Fruit fly (Drosophila melanogaster) whole organism, embryonic: ENCODE data around the gene amon.

Experiments used
- Abd-B ChIP-seq: fragments of 200-800 bp; sonication (Bioruptor generic); optimal IDR thresholded peaks from 2 replicates; lab custom pipeline; 2018; ENCODE audit warnings: missing biosample characterization, mild to moderate bottlenecking, missing genetic modification characterization, moderate library complexity
- Atf-2 ChIP-seq: fragments of 200-800 bp; sonication (Bioruptor generic); optimal IDR thresholded peaks from 2 replicates; lab custom pipeline; 2016; ENCODE audit warnings: missing biosample characterization, missing genetic modification characterization
- Bteb2 ChIP-seq: fragments of 200-800 bp; sonication (Bioruptor generic); optimal IDR thresholded peaks from 2 replicates; lab custom pipeline; 2016; ENCODE audit warnings: missing biosample characterization, missing genetic modification characterization
- CG10321 ChIP-seq: fragments of 200-800 bp; sonication (Bioruptor generic); IDR thresholded peaks from 2 replicates; pipeline ENCODE4 v1.3.6; 2022; ENCODE audit warnings: missing biosample characterization, missing genetic modification characterization
- CG10366 ChIP-seq: fragments of 200-800 bp; sonication (Bioruptor generic); IDR thresholded peaks from 2 replicates; pipeline ENCODE4 v1.3.6; 2022; ENCODE audit warnings: missing biosample characterization, missing genetic modification characterization
- CG12219 ChIP-seq: fragments of 200-800 bp; sonication (Bioruptor generic); optimal IDR thresholded peaks from 3 replicates; lab custom pipeline; 2018; ENCODE audit warnings: missing biosample characterization, mild to moderate bottlenecking, missing genetic modification characterization
- CG12744 ChIP-seq: fragments of 200-800 bp; sonication (Bioruptor generic); optimal IDR thresholded peaks from 2 replicates; lab custom pipeline; 2016; ENCODE audit warnings: missing biosample characterization, missing genetic modification characterization
- CG13287 ChIP-seq: fragments of 200-800 bp; sonication (Bioruptor generic); IDR thresholded peaks from 2 replicates; pipeline ENCODE4 v1.3.6; 2022; ENCODE audit warnings: missing biosample characterization, missing genetic modification characterization; ENCODE audit not compliant: partially characterized antibody
- CG13894 ChIP-seq: fragments of 200-800 bp; sonication (Bioruptor generic); optimal IDR thresholded peaks from 3 replicates; lab custom pipeline; 2018; ENCODE audit warnings: missing biosample characterization, mild to moderate bottlenecking, missing genetic modification characterization, moderate library complexity
- CG15011 ChIP-seq: fragments of 200-800 bp; sonication (Bioruptor generic); optimal IDR thresholded peaks from 3 replicates; lab custom pipeline; 2018; ENCODE audit warnings: missing biosample characterization, mild to moderate bottlenecking, missing genetic modification characterization
- CG18262 ChIP-seq: fragments of 200-800 bp; optimal IDR thresholded peaks from 3 replicates; lab custom pipeline; 2019; ENCODE audit warnings: missing biosample characterization, mild to moderate bottlenecking, missing genetic modification characterization, moderate library complexity
- CG2199 ChIP-seq: fragments of 200-800 bp; sonication (Bioruptor generic); IDR thresholded peaks from 3 replicates; pipeline ENCODE4 v1.3.6; 2022; ENCODE audit warnings: missing biosample characterization, missing genetic modification characterization
- CG32772 ChIP-seq: fragments of 200-800 bp; sonication (Bioruptor generic); IDR thresholded peaks from 2 replicates; pipeline ENCODE4 v1.3.6; 2022; ENCODE audit warnings: missing biosample characterization, missing genetic modification characterization
- CG5953 ChIP-seq: fragments of 200-800 bp; sonication (Bioruptor generic); IDR thresholded peaks from 2 replicates; pipeline ENCODE4 v1.3.6; 2022; ENCODE audit warnings: missing biosample characterization, missing genetic modification characterization
- CG6175 ChIP-seq: fragments of 200-800 bp; sonication (Bioruptor generic); IDR thresholded peaks from 3 replicates; pipeline ENCODE4 v1.3.6; 2022; ENCODE audit warnings: missing biosample characterization, missing genetic modification characterization
- CG6254 ChIP-seq: fragments of 200-800 bp; sonication (Bioruptor generic); optimal IDR thresholded peaks from 3 replicates; lab custom pipeline; 2017; ENCODE audit warnings: mild to moderate bottlenecking, missing biosample characterization, missing genetic modification reagents, missing genetic modification characterization
- CG8290 ChIP-seq, 3 experiments: fragments of 200-800 bp; sonication (Bioruptor generic); optimal IDR thresholded peaks; 2 replicates each; lab custom pipeline; 2016 to 2019; ENCODE audit warnings: missing biosample characterization in 3 of 3, missing genetic modification characterization in 3 of 3, mild to moderate bottlenecking in 2 of 3, moderate library complexity in 1 of 3
- CG8388 ChIP-seq: fragments of 200-800 bp; sonication (Bioruptor generic); optimal IDR thresholded peaks from 2 replicates; lab custom pipeline; 2019; ENCODE audit warnings: missing biosample characterization, mild to moderate bottlenecking, missing genetic modification characterization, moderate library complexity
- CG9932 ChIP-seq: fragments of 200-800 bp; sonication (Bioruptor generic); IDR thresholded peaks from 2 replicates; pipeline ENCODE4 v1.3.6; 2022; ENCODE audit warnings: missing biosample characterization, missing genetic modification characterization
- CHES-1-like ChIP-seq: fragments of 200-800 bp; sonication (Bioruptor generic); optimal IDR thresholded peaks from 2 replicates; lab custom pipeline; 2016; ENCODE audit warnings: missing biosample characterization, missing genetic modification characterization
- H2.0 ChIP-seq: fragments of 200-800 bp; sonication (Bioruptor generic); IDR thresholded peaks from 2 replicates; pipeline ENCODE4 v1.3.6; 2022; ENCODE audit warnings: missing biosample characterization, missing genetic modification characterization
- Hmr ChIP-seq: fragments of 200-800 bp; sonication (Bioruptor generic); optimal IDR thresholded peaks from 3 replicates; lab custom pipeline; 2017; ENCODE audit warnings: mild to moderate bottlenecking, missing biosample characterization, missing genetic modification reagents, missing genetic modification characterization
- Med ChIP-seq: fragments of 200-800 bp; sonication (Bioruptor generic); peaks from one replicate; lab custom pipeline; 2016; ENCODE audit warnings: missing biosample characterization, missing genetic modification characterization, mild to moderate bottlenecking, inconsistent platforms, moderate library complexity
- Nf-YA ChIP-seq: fragments of 200-800 bp; sonication (Bioruptor generic); IDR thresholded peaks from 2 replicates; pipeline ENCODE4 v1.3.6; 2022; ENCODE audit warnings: missing biosample characterization, missing genetic modification characterization
- NfI ChIP-seq: fragments of 200-800 bp; sonication (Bioruptor generic); optimal IDR thresholded peaks from 3 replicates; lab custom pipeline; 2018; ENCODE audit warnings: missing biosample characterization, mild to moderate bottlenecking, missing genetic modification characterization, moderate library complexity
- Oli ChIP-seq: fragments of 200-800 bp; sonication (Bioruptor generic); optimal IDR thresholded peaks from 2 replicates; lab custom pipeline; 2018; ENCODE audit warnings: missing biosample characterization, mild to moderate bottlenecking, missing genetic modification characterization, moderate library complexity
- Optix ChIP-seq: fragments of 200-800 bp; sonication (Bioruptor generic); IDR thresholded peaks from 3 replicates; pipeline ENCODE4 v1.3.6; 2022; ENCODE audit warnings: missing biosample characterization, missing genetic modification characterization
- Ssrp ChIP-seq: fragments of 200-800 bp; sonication (Bioruptor generic); optimal IDR thresholded peaks from 2 replicates; lab custom pipeline; 2018; ENCODE audit warnings: missing biosample characterization, mild to moderate bottlenecking, missing genetic modification characterization, moderate library complexity
- cato ChIP-seq: fragments of 200-800 bp; sonication (Bioruptor generic); optimal IDR thresholded peaks from 2 replicates; lab custom pipeline; 2016; ENCODE audit warnings: missing biosample characterization, missing genetic modification characterization, borderline replicate concordance
- chinmo ChIP-seq: fragments of 200-800 bp; sonication (Bioruptor generic); IDR thresholded peaks from 4 replicates; pipeline ENCODE4 v1.3.6; 2022; ENCODE audit warnings: missing biosample characterization, missing genetic modification characterization; ENCODE audit not compliant: partially characterized antibody
- chm ChIP-seq: fragments of 200-800 bp; sonication (Bioruptor generic); IDR thresholded peaks from 2 replicates; pipeline ENCODE4 v1.3.6; 2022; ENCODE audit warnings: missing biosample characterization, missing genetic modification characterization
- ci ChIP-seq: fragments of 200-800 bp; sonication (Bioruptor generic); IDR thresholded peaks from 3 replicates; pipeline ENCODE4 v1.3.6; 2022; ENCODE audit warnings: missing biosample characterization, missing genetic modification characterization
- crol ChIP-seq: fragments of 200-800 bp; sonication (Bioruptor generic); IDR thresholded peaks from 2 replicates; pipeline ENCODE4 v1.3.6; 2022; ENCODE audit warnings: missing biosample characterization, missing genetic modification characterization
- eve ChIP-seq, 2 experiments: fragments of >200 bp; optimal IDR thresholded peaks; 2 replicates each; lab custom pipeline; 2017; ENCODE audit warnings: missing biosample characterization in 2 of 2, missing genetic modification characterization in 2 of 2
- gcm ChIP-seq: fragments of 200-800 bp; sonication (Bioruptor generic); optimal IDR thresholded peaks from 2 replicates; lab custom pipeline; 2019; ENCODE audit warnings: missing biosample characterization, mild to moderate bottlenecking, missing genetic modification characterization, moderate library complexity
- kah ChIP-seq: fragments of 200-800 bp; sonication (Bioruptor generic); optimal IDR thresholded peaks from 2 replicates; lab custom pipeline; 2018; ENCODE audit warnings: missing biosample characterization, mild to moderate bottlenecking, missing genetic modification characterization
- lmd ChIP-seq: fragments of 200-800 bp; sonication (Bioruptor generic); IDR thresholded peaks from 2 replicates; pipeline ENCODE4 v1.3.6; 2022; ENCODE audit warnings: missing biosample characterization, missing genetic modification characterization
- mam ChIP-seq: fragments of 200-800 bp; sonication (Bioruptor generic); optimal IDR thresholded peaks from 3 replicates; lab custom pipeline; 2016; ENCODE audit warnings: missing biosample characterization, missing genetic modification characterization
- oc ChIP-seq: fragments of 200-800 bp; sonication (Bioruptor generic); optimal IDR thresholded peaks from 2 replicates; lab custom pipeline; 2018; ENCODE audit warnings: missing biosample characterization, mild to moderate bottlenecking, missing genetic modification characterization, moderate library complexity
- onecut ChIP-seq: fragments of 200-800 bp; sonication (Bioruptor generic); IDR thresholded peaks from 2 replicates; pipeline ENCODE4 v1.3.6; 2022; ENCODE audit warnings: missing biosample characterization, missing genetic modification characterization
- pfk ChIP-seq: fragments of 200-800 bp; sonication (Bioruptor generic); optimal IDR thresholded peaks from 2 replicates; lab custom pipeline; 2018; ENCODE audit warnings: missing biosample characterization, mild to moderate bottlenecking, missing genetic modification characterization, moderate library complexity
- row ChIP-seq: fragments of 200-800 bp; sonication (Bioruptor generic); IDR thresholded peaks from 3 replicates; pipeline ENCODE4 v1.3.6; 2022; ENCODE audit warnings: missing biosample characterization, missing genetic modification characterization
- run ChIP-seq: fragments of 200-800 bp; sonication (Bioruptor generic); optimal IDR thresholded peaks from 3 replicates; lab custom pipeline; 2018; ENCODE audit warnings: missing biosample characterization, mild to moderate bottlenecking, missing genetic modification characterization
- sc ChIP-seq, 3 experiments: fragments of >200 bp in 2 of 3; fragments of 200-800 bp in 1 of 3; sonication (Bioruptor generic) in 1 of 3; optimal IDR thresholded peaks; 2 replicates in 2 of 3; 3 replicates in 1 of 3; lab custom pipeline; 2017; ENCODE audit warnings: mild to moderate bottlenecking in 1 of 3, missing biosample characterization in 1 of 3, missing genetic modification characterization in 1 of 3, missing genetic modification reagents in 1 of 3
- slou ChIP-seq: fragments of 200-800 bp; sonication (Bioruptor generic); optimal IDR thresholded peaks from 3 replicates; lab custom pipeline; 2016; ENCODE audit warnings: missing biosample characterization, missing genetic modification characterization
- sqz ChIP-seq: fragments of 200-800 bp; sonication (Bioruptor generic); optimal IDR thresholded peaks from 3 replicates; lab custom pipeline; 2018; ENCODE audit warnings: missing biosample characterization, mild to moderate bottlenecking, missing genetic modification characterization
- tup ChIP-seq: fragments of 200-800 bp; sonication (Bioruptor generic); optimal IDR thresholded peaks from 2 replicates; lab custom pipeline; 2016; ENCODE audit warnings: missing biosample characterization, mild to moderate bottlenecking, missing genetic modification characterization, moderate library complexity
- unc-4 ChIP-seq: fragments of 200-800 bp; sonication (Bioruptor generic); IDR thresholded peaks from 2 replicates; pipeline ENCODE4 v1.3.6; 2022; ENCODE audit warnings: missing biosample characterization, missing genetic modification characterization; ENCODE audit not compliant: partially characterized antibody
- vvl ChIP-seq: fragments of 200-800 bp; sonication (Bioruptor generic); IDR thresholded peaks from 2 replicates; pipeline ENCODE4 v1.3.6; 2022; ENCODE audit warnings: missing biosample characterization, missing genetic modification characterization
- z ChIP-seq: fragments of 200-800 bp; sonication (Bioruptor generic); IDR thresholded peaks from 3 replicates; pipeline ENCODE4 v1.3.6; 2022; ENCODE audit warnings: missing biosample characterization, missing genetic modification characterization

Gene amon

DNA sequence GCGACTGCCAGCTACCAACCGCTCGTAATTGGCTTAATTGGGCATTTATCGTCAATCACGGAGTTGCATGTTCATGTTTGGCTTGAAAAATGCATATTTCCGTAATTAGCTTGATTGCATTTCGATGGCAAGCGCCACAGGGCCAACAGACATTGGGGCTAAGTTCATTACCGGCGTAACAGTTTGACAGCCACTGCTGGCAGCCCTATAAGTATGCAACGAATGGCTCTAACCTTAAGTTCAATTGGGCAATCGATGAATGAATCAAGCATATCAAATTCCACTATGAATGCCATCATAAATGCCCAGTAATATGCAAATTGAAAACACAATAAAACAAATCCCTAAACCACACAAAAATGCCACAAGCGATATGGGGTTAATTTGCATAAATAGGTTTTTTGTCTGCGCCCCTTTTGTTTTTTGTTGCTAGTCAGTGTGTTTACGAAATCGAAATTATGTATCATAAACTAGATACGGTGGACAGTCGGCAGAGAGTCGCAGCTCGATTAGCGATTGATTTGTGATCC is 58.5 kb downstream of the amon start (continued):
- no peak for TF ChIP-seq z
- no peak for TF ChIP-seq ci (GFP tag; lab: Robert Waterston, UW)
- TF ChIP-seq NfI (GFP tag; lab: Kevin White, UChicago): no peak
- TF ChIP-seq CG8290 (GFP tag; optimal IDR thresholded peaks at IDR 0.05; lab: Kevin White, UChicago): no peak
- TF ChIP-seq CG8290 (tag; optimal IDR thresholded peaks at IDR 0.05; lab: Kevin White, UChicago): no peak
- TF ChIP-seq Optix: no peak
- no peak for TF ChIP-seq crol
- TF ChIP-seq H2.0 (GFP tag; lab: Robert Waterston, UW): 0 out of 2 replicates have a peak, but pooled peaks have one; percentile 10
- TF ChIP-seq gcm (GFP tag; lab: Kevin White, UChicago): no peak
- TF ChIP-seq CG13287 (GFP tag; lab: Robert Waterston, UW): peak; percentile 9; the same call in 1 of the 2 replicates
- TF ChIP-seq CG15011 (GFP tag; lab: Kevin White, UChicago): no peak
- no peak for TF ChIP-seq lmd (GFP tag; lab: Robert Waterston, UW)
- peak; percentile 30 for TF ChIP-seq sqz
- peak; percentile 86 for TF ChIP-seq vvl (GFP tag; lab: Robert Waterston, UW)
- TF ChIP-seq onecut: no peak
- no peak for TF ChIP-seq CG2199 (GFP tag; lab: Robert Waterston, UW)
- TF ChIP-seq cato: no peak
- TF ChIP-seq sc (optimal IDR thresholded peaks at IDR 0.05; lab: Kevin White, UChicago): no peak
- TF ChIP-seq sc (GFP tag; optimal IDR thresholded peaks at IDR 0.05; lab: Kevin White, UChicago): no peak
- no peak for TF ChIP-seq kah (GFP tag; lab: Kevin White, UChicago)
- TF ChIP-seq eve (GFP tag; optimal IDR thresholded peaks at IDR 0.05; lab: Kevin White, UChicago): no peak
- no peak for TF ChIP-seq CG8388 (GFP tag; lab: Kevin White, UChicago)
- peak; percentile 96 for TF ChIP-seq run
- TF ChIP-seq oc (tag; lab: Kevin White, UChicago): peak; percentile 89
- peak; percentile 7 for TF ChIP-seq Abd-B (GFP tag; lab: Kevin White, UChicago)
- no peak for TF ChIP-seq Med (GFP tag; lab: Kevin White, UChicago)
- peak; percentile 62 for TF ChIP-seq CG13894 (tag; lab: Kevin White, UChicago)
- TF ChIP-seq chinmo: peak; percentile 88; the same call in 3 of the 4 replicates
- TF ChIP-seq CG10321 (GFP tag; lab: Robert Waterston, UW): no peak
- TF ChIP-seq CG10366 (GFP tag; lab: Robert Waterston, UW): no peak
- TF ChIP-seq row: peak; percentile 24; the same call in 1 of the 3 replicates
- TF ChIP-seq Bteb2 (GFP tag; lab: Kevin White, UChicago): no peak
- TF ChIP-seq Ssrp (tag; lab: Kevin White, UChicago): no peak
- TF ChIP-seq, all 482 proteins: peak for 19

dm6 chr3R:26654594-26654993 is 59.4 kb downstream of the amon start:
- peak; percentile 70 for TF ChIP-seq Hmr (GFP tag; lab: Kevin White, UChicago)
- TF ChIP-seq CG6254: no peak
- no peak for TF ChIP-seq slou (GFP tag; lab: Kevin White, UChicago)
- peak; percentile 18; the same call in 1 of the 2 replicates for TF ChIP-seq chm (GFP tag; lab: Robert Waterston, UW)
- TF ChIP-seq Oli (tag; lab: Kevin White, UChicago): peak; percentile 63
- TF ChIP-seq unc-4: no peak
- TF ChIP-seq mam (GFP tag; lab: Kevin White, UChicago): peak; percentile 52
- TF ChIP-seq pfk (GFP tag; lab: Kevin White, UChicago): no peak
- peak; percentile 33 for TF ChIP-seq CHES-1-like (GFP tag; lab: Kevin White, UChicago)
- peak; percentile 3 for TF ChIP-seq CG12219 (GFP tag; lab: Kevin White, UChicago)
- TF ChIP-seq CG9932 (GFP tag; lab: Robert Waterston, UW): peak; percentile 52
- TF ChIP-seq CG12744 (GFP tag; lab: Kevin White, UChicago): peak; percentile 23
- peak; percentile 26 for TF ChIP-seq CG8388 (GFP tag; lab: Kevin White, UChicago)
- TF ChIP-seq CG5953 (GFP tag; lab: Robert Waterston, UW): peak; percentile 37; the same call in 1 of the 2 replicates
- TF ChIP-seq CG32772 (GFP tag; lab: Robert Waterston, UW): peak; percentile 48; the same call in 1 of the 2 replicates
- TF ChIP-seq Nf-YA: peak; percentile 36; the same call in 1 of the 2 replicates
- TF ChIP-seq vvl (GFP tag; lab: Robert Waterston, UW): peak; percentile 61
- no peak for TF ChIP-seq CG6175
- no peak for TF ChIP-seq tup (GFP tag; lab: Kevin White, UChicago)
- TF ChIP-seq Atf-2: peak; percentile 1
- no peak for TF ChIP-seq CG18262 (tag; lab: Kevin White, UChicago)
